Fruit fly (Drosophila melanogaster) whole organism, embryonic: ENCODE measurements around the gene Roc1b.

Source experiments
- Atf6 ChIP-seq: fragments of 200-800 bp; sonication (Bioruptor generic); IDR thresholded peaks from 2 replicates; pipeline ENCODE4 v1.3.6; 2022; ENCODE audit warnings: missing biosample characterization, missing genetic modification characterization
- Bdp1 ChIP-seq: fragments of 200-800 bp; sonication (Bioruptor generic); optimal IDR thresholded peaks from 3 replicates; lab custom pipeline; 2016; ENCODE audit warnings: missing biosample characterization, missing genetic modification characterization
- Bteb2 ChIP-seq: fragments of 200-800 bp; sonication (Bioruptor generic); optimal IDR thresholded peaks from 2 replicates; lab custom pipeline; 2016; ENCODE audit warnings: missing biosample characterization, missing genetic modification characterization
- CG10267 ChIP-seq: fragments of 200-800 bp; sonication (Bioruptor generic); optimal IDR thresholded peaks from 2 replicates; lab custom pipeline; 2018; ENCODE audit warnings: missing biosample characterization, mild to moderate bottlenecking, missing genetic modification characterization, moderate library complexity
- CG11085 ChIP-seq: fragments of 200-800 bp; sonication (Bioruptor generic); IDR thresholded peaks from 2 replicates; pipeline ENCODE4 v1.3.6; 2022; ENCODE audit warnings: missing biosample characterization, missing genetic modification characterization
- CG11695 ChIP-seq: fragments of 200-800 bp; sonication (Bioruptor generic); IDR thresholded peaks from 3 replicates; pipeline ENCODE4 v1.3.6; 2022; ENCODE audit warnings: missing biosample characterization, missing genetic modification characterization
- CG1233 ChIP-seq: fragments of 200-800 bp; sonication (Bioruptor generic); optimal IDR thresholded peaks from 4 replicates; lab custom pipeline; 2018; ENCODE audit warnings: missing biosample characterization, mild to moderate bottlenecking, missing genetic modification characterization
- CG14965 ChIP-seq: fragments of 200-800 bp; sonication (Bioruptor generic); optimal IDR thresholded peaks from 2 replicates; lab custom pipeline; 2016; ENCODE audit warnings: missing biosample characterization, missing genetic modification characterization, borderline replicate concordance
- CG15601 ChIP-seq: fragments of 200-800 bp; sonication (Bioruptor generic); optimal IDR thresholded peaks from 3 replicates; lab custom pipeline; 2019; ENCODE audit warnings: missing biosample characterization, mild to moderate bottlenecking, missing genetic modification characterization, moderate library complexity
- CG16813 ChIP-seq: fragments of 200-800 bp; sonication (Bioruptor generic); IDR thresholded peaks from 3 replicates; pipeline ENCODE4 v1.3.6; 2022; ENCODE audit warnings: missing biosample characterization, missing genetic modification characterization; ENCODE audit not compliant: partially characterized antibody
- CG1792 ChIP-seq: fragments of 200-800 bp; sonication (Bioruptor generic); optimal IDR thresholded peaks from 2 replicates; lab custom pipeline; 2016; ENCODE audit warnings: missing biosample characterization, missing genetic modification characterization
- CG2199 ChIP-seq: fragments of 200-800 bp; sonication (Bioruptor generic); IDR thresholded peaks from 3 replicates; pipeline ENCODE4 v1.3.6; 2022; ENCODE audit warnings: missing biosample characterization, missing genetic modification characterization
- CG2678 ChIP-seq: fragments of 200-800 bp; sonication (Bioruptor generic); optimal IDR thresholded peaks from 3 replicates; lab custom pipeline; 2019; ENCODE audit warnings: missing biosample characterization, mild to moderate bottlenecking, missing genetic modification characterization, moderate library complexity
- CG31365 ChIP-seq: fragments of 200-800 bp; sonication (Bioruptor generic); optimal IDR thresholded peaks from 2 replicates; lab custom pipeline; 2018; ENCODE audit warnings: missing biosample characterization, mild to moderate bottlenecking, missing genetic modification characterization
- CG32532 ChIP-seq: fragments of 200-800 bp; sonication (Bioruptor generic); IDR thresholded peaks from 2 replicates; pipeline ENCODE4 v1.3.6; 2022; ENCODE audit warnings: missing biosample characterization, missing genetic modification characterization
- CG3281 ChIP-seq: fragments of 200-800 bp; sonication (Bioruptor generic); optimal IDR thresholded peaks from 3 replicates; lab custom pipeline; 2017; ENCODE audit warnings: missing biosample characterization, mild to moderate bottlenecking, missing genetic modification characterization
- CG4707 ChIP-seq: fragments of 200-800 bp; sonication (Bioruptor generic); optimal IDR thresholded peaks from 2 replicates; lab custom pipeline; 2018; ENCODE audit warnings: missing biosample characterization, mild to moderate bottlenecking, missing genetic modification characterization, moderate library complexity
- CG7987 ChIP-seq: fragments of 200-800 bp; sonication (Bioruptor generic); optimal IDR thresholded peaks from 2 replicates; lab custom pipeline; 2018; ENCODE audit warnings: missing biosample characterization, mild to moderate bottlenecking, missing genetic modification characterization, moderate library complexity
- CG8359 ChIP-seq: fragments of 200-800 bp; sonication (Bioruptor generic); optimal IDR thresholded peaks from 2 replicates; lab custom pipeline; 2017; ENCODE audit warnings: missing biosample characterization, mild to moderate bottlenecking, missing genetic modification characterization, borderline replicate concordance
- CG9609 ChIP-seq: fragments of 200-800 bp; sonication (Bioruptor generic); optimal IDR thresholded peaks from 3 replicates; lab custom pipeline; 2016; ENCODE audit warnings: missing biosample characterization, missing genetic modification characterization
- CTCF ChIP-seq: fragments of 200-800 bp; sonication (Bioruptor generic); optimal IDR thresholded peaks from 2 replicates; lab custom pipeline; 2017; ENCODE audit warnings: missing biosample characterization, mild to moderate bottlenecking, missing genetic modification characterization, moderate library complexity
- Dip3 ChIP-seq: fragments of 200-800 bp; sonication (Bioruptor generic); optimal IDR thresholded peaks from 3 replicates; lab custom pipeline; 2016; ENCODE audit warnings: missing biosample characterization, missing genetic modification characterization
- ERR ChIP-seq: fragments of 200-800 bp; sonication (Bioruptor generic); optimal IDR thresholded peaks from 2 replicates; lab custom pipeline; 2016; ENCODE audit warnings: missing biosample characterization, missing genetic modification characterization
- H15 ChIP-seq: fragments of 200-800 bp; sonication (Bioruptor generic); IDR thresholded peaks from 3 replicates; pipeline ENCODE4 v1.3.6; 2022; ENCODE audit warnings: missing biosample characterization, missing genetic modification characterization
- Hsf ChIP-seq: fragments of 200-800 bp; sonication (Bioruptor generic); optimal IDR thresholded peaks from 3 replicates; lab custom pipeline; 2016; ENCODE audit warnings: missing biosample characterization, missing genetic modification characterization
- Oaz ChIP-seq: fragments of 200-800 bp; sonication (Bioruptor generic); IDR thresholded peaks from 2 replicates; pipeline ENCODE4 v1.3.6; 2022; ENCODE audit warnings: missing biosample characterization, missing genetic modification characterization
- Scr ChIP-seq: fragments of 200-800 bp; sonication (Bioruptor generic); IDR thresholded peaks from 2 replicates; pipeline ENCODE4 v1.3.6; 2022; ENCODE audit warnings: missing biosample characterization, missing genetic modification characterization; ENCODE audit not compliant: partially characterized antibody
- Taf1 ChIP-seq: fragments of 200-800 bp; sonication (Bioruptor generic); IDR thresholded peaks from 2 replicates; pipeline ENCODE4 v1.3.6; 2022; ENCODE audit warnings: missing biosample characterization, missing genetic modification characterization
- Tbp ChIP-seq: fragments of >200 bp; optimal IDR thresholded peaks from 2 replicates; lab custom pipeline; 2018; ENCODE audit warnings: missing biosample characterization, missing genetic modification characterization
- Trl ChIP-seq, 3 experiments: fragments of >200 bp in 2 of 3; fragments of 200-800 bp in 1 of 3; sonication (Bioruptor generic) in 1 of 3; optimal IDR thresholded peaks; 2 replicates in 1 of 3; 3 replicates in 2 of 3; lab custom pipeline; 2016 to 2017; ENCODE audit warnings: missing biosample characterization in 1 of 3, missing genetic modification characterization in 1 of 3
- ase ChIP-seq: fragments of 200-800 bp; sonication (Bioruptor generic); IDR thresholded peaks from 3 replicates; pipeline ENCODE4 v1.3.6; 2022; ENCODE audit warnings: missing biosample characterization, missing genetic modification characterization
- crc ChIP-seq: fragments of 200-800 bp; sonication (Bioruptor generic); optimal IDR thresholded peaks from 2 replicates; lab custom pipeline; 2016; ENCODE audit warnings: missing biosample characterization, missing genetic modification characterization
- cwo ChIP-seq: fragments of 200-800 bp; sonication (Bioruptor generic); optimal IDR thresholded peaks from 3 replicates; lab custom pipeline; 2017; ENCODE audit warnings: missing biosample characterization, missing genetic modification characterization, mild to moderate bottlenecking, moderate library complexity, missing genetic modification reagents
- dmrt11E ChIP-seq: fragments of 200-800 bp; sonication (Bioruptor generic); optimal IDR thresholded peaks from 3 replicates; lab custom pipeline; 2018; ENCODE audit warnings: missing biosample characterization, mild to moderate bottlenecking, missing genetic modification characterization, moderate library complexity
- ham ChIP-seq: fragments of 200-800 bp; sonication (Bioruptor generic); IDR thresholded peaks from 2 replicates; pipeline ENCODE4 v1.3.6; 2022; ENCODE audit warnings: missing biosample characterization, missing genetic modification characterization
- hbn ChIP-seq: fragments of 200-800 bp; sonication (Bioruptor generic); IDR thresholded peaks from 2 replicates; pipeline ENCODE4 v1.3.6; 2022; ENCODE audit warnings: missing biosample characterization, missing genetic modification characterization; ENCODE audit not compliant: partially characterized antibody
- jumu ChIP-seq: fragments of 200-800 bp; sonication (Bioruptor generic); optimal IDR thresholded peaks from 3 replicates; lab custom pipeline; 2016; ENCODE audit warnings: missing biosample characterization, missing genetic modification characterization
- knrl ChIP-seq: fragments of 200-800 bp; sonication (Bioruptor generic); IDR thresholded peaks from 3 replicates; pipeline ENCODE4 v1.3.6; 2022; ENCODE audit warnings: missing biosample characterization, missing genetic modification characterization; ENCODE audit not compliant: partially characterized antibody
- lmd ChIP-seq: fragments of 200-800 bp; sonication (Bioruptor generic); IDR thresholded peaks from 2 replicates; pipeline ENCODE4 v1.3.6; 2022; ENCODE audit warnings: missing biosample characterization, missing genetic modification characterization
- mld ChIP-seq: fragments of 200-800 bp; sonication (Bioruptor generic); IDR thresholded peaks from 3 replicates; pipeline ENCODE4 v1.3.6; 2022; ENCODE audit warnings: missing biosample characterization, missing genetic modification characterization; ENCODE audit not compliant: partially characterized antibody
- pb ChIP-seq: fragments of 200-800 bp; sonication (Bioruptor generic); optimal IDR thresholded peaks from 3 replicates; lab custom pipeline; 2016; ENCODE audit warnings: missing biosample characterization, missing genetic modification characterization
- pita ChIP-seq: fragments of 200-800 bp; sonication (Bioruptor generic); optimal IDR thresholded peaks from 2 replicates; lab custom pipeline; 2017; ENCODE audit warnings: missing biosample characterization, mild to moderate bottlenecking, missing genetic modification characterization
- rib ChIP-seq: fragments of 200-800 bp; sonication (Bioruptor generic); IDR thresholded peaks from 2 replicates; pipeline ENCODE4 v1.3.6; 2022; ENCODE audit warnings: missing biosample characterization, missing genetic modification characterization
- run ChIP-seq: fragments of 200-800 bp; sonication (Bioruptor generic); optimal IDR thresholded peaks from 3 replicates; lab custom pipeline; 2018; ENCODE audit warnings: missing biosample characterization, mild to moderate bottlenecking, missing genetic modification characterization
- salm ChIP-seq: fragments of 200-800 bp; sonication (Bioruptor generic); optimal IDR thresholded peaks from 2 replicates; lab custom pipeline; 2018; ENCODE audit warnings: missing biosample characterization, mild to moderate bottlenecking, missing genetic modification characterization
- scrt ChIP-seq: fragments of 200-800 bp; sonication (Bioruptor generic); optimal IDR thresholded peaks from 2 replicates; lab custom pipeline; 2018; ENCODE audit warnings: missing biosample characterization, mild to moderate bottlenecking, missing genetic modification characterization, moderate library complexity
- slp2 ChIP-seq: fragments of 200-800 bp; sonication (Bioruptor generic); optimal IDR thresholded peaks from 2 replicates; lab custom pipeline; 2016; ENCODE audit warnings: missing biosample characterization, missing genetic modification characterization
- stc ChIP-seq: fragments of 200-800 bp; sonication (Bioruptor generic); IDR thresholded peaks from 2 replicates; pipeline ENCODE4 v1.3.6; 2022; ENCODE audit warnings: missing biosample characterization, missing genetic modification characterization
- stwl ChIP-seq: fragments of 200-800 bp; sonication (Bioruptor generic); optimal IDR thresholded peaks from 3 replicates; lab custom pipeline; 2018; ENCODE audit warnings: missing biosample characterization, mild to moderate bottlenecking, missing genetic modification characterization, moderate library complexity
- trem ChIP-seq: fragments of 200-800 bp; optimal IDR thresholded peaks from 3 replicates; lab custom pipeline; 2019; ENCODE audit warnings: missing biosample characterization, mild to moderate bottlenecking, missing genetic modification characterization, moderate library complexity
- unc-4 ChIP-seq: fragments of 200-800 bp; sonication (Bioruptor generic); IDR thresholded peaks from 2 replicates; pipeline ENCODE4 v1.3.6; 2022; ENCODE audit warnings: missing biosample characterization, missing genetic modification characterization; ENCODE audit not compliant: partially characterized antibody
- vnd ChIP-seq: fragments of 200-800 bp; sonication (Bioruptor generic); IDR thresholded peaks from 3 replicates; pipeline ENCODE4 v1.3.6; 2022; ENCODE audit warnings: missing biosample characterization, missing genetic modification characterization; ENCODE audit not compliant: partially characterized antibody

Gene Roc1b

dm6 chr3L:378072-378423, 20.3 kb downstream of the Roc1b start (continued):
- TF ChIP-seq CG11085 (GFP tag; lab: Robert Waterston, UW): no peak
- TF ChIP-seq CG31365 (tag; lab: Kevin White, UChicago): no peak
- no peak for TF ChIP-seq CG32532 (GFP tag; lab: Robert Waterston, UW)
- TF ChIP-seq ham (GFP tag; lab: Robert Waterston, UW): no peak
- TF ChIP-seq CG7987: no peak
- TF ChIP-seq Dip3: no peak
- no peak for TF ChIP-seq Bteb2 (GFP tag; lab: Kevin White, UChicago)
- peak; percentile 52; the same call in 1 of the 3 replicates for TF ChIP-seq CG16813
- peak; percentile 31; the same call in 1 of the 2 replicates for TF ChIP-seq unc-4 (GFP tag; lab: Robert Waterston, UW)
- TF ChIP-seq crc (GFP tag; lab: Kevin White, UChicago): no peak
- no peak for TF ChIP-seq CG1233 (GFP tag; lab: Kevin White, UChicago)
- TF ChIP-seq Hsf (GFP tag; lab: Kevin White, UChicago): no peak
- no peak for TF ChIP-seq CG15601 (tag; lab: Kevin White, UChicago)
- peak; percentile 55 for TF ChIP-seq Scr (GFP tag; lab: Robert Waterston, UW)
- no peak for TF ChIP-seq CG4707 (GFP tag; lab: Kevin White, UChicago)
- TF ChIP-seq cwo: no peak
- TF ChIP-seq vnd: peak; percentile 59; the same call in 2 of the 3 replicates
- TF ChIP-seq CG11695: no peak
- no peak for TF ChIP-seq CG1792 (GFP tag; lab: Kevin White, UChicago)
- no peak for TF ChIP-seq lmd
- TF ChIP-seq CG14965 (GFP tag; lab: Kevin White, UChicago): no peak
- no peak for TF ChIP-seq Tbp (GFP tag; lab: Kevin White, UChicago)
- TF ChIP-seq hbn: no peak
- TF ChIP-seq ERR: no peak
- no peak for TF ChIP-seq CG8359 (GFP tag; lab: Kevin White, UChicago)
- no peak for TF ChIP-seq ase (GFP tag; lab: Robert Waterston, UW)
- peak; percentile 6 for TF ChIP-seq CG9609
- TF ChIP-seq trem (tag; lab: Kevin White, UChicago): no peak
- no peak for TF ChIP-seq Oaz (GFP tag; lab: Robert Waterston, UW)
- TF ChIP-seq pita (GFP tag; lab: Kevin White, UChicago): no peak
- no peak for TF ChIP-seq Bdp1 (GFP tag; lab: Kevin White, UChicago)
- TF ChIP-seq knrl (GFP tag; lab: Robert Waterston, UW): peak; percentile 48; the same call in 1 of the 3 replicates
- no peak for TF ChIP-seq salm
- TF ChIP-seq Trl (optimal IDR thresholded peaks at IDR 0.05; lab: Kevin White, UChicago): peak; percentile 50 to 62
- TF ChIP-seq Trl (GFP tag; optimal IDR thresholded peaks at IDR 0.05; lab: Kevin White, UChicago): no peak
- TF ChIP-seq Taf1 (GFP tag; lab: Robert Waterston, UW): no peak
- no peak for TF ChIP-seq stc (GFP tag; lab: Robert Waterston, UW)
- TF ChIP-seq CG3281: no peak
- TF ChIP-seq run (tag; lab: Kevin White, UChicago): no peak
- no peak for TF ChIP-seq scrt (GFP tag; lab: Kevin White, UChicago)
- TF ChIP-seq stwl (tag; lab: Kevin White, UChicago): no peak
- TF ChIP-seq H15 (GFP tag; lab: Robert Waterston, UW): no peak
- no peak for TF ChIP-seq Atf6 (GFP tag; lab: Robert Waterston, UW)
- TF ChIP-seq mld: no peak; the same call in 2 of the 3 replicates
- no peak for TF ChIP-seq dmrt11E
- peak; percentile 32 for TF ChIP-seq pb (GFP tag; lab: Kevin White, UChicago)
- TF ChIP-seq CG10267: no peak
- TF ChIP-seq rib (GFP tag; lab: Robert Waterston, UW): no peak
- TF ChIP-seq slp2 (GFP tag; lab: Kevin White, UChicago): no peak
- TF ChIP-seq CTCF (GFP tag; lab: Kevin White, UChicago): no peak
- no peak for TF ChIP-seq CG2678 (tag; lab: Kevin White, UChicago)
- TF ChIP-seq CG2199 (GFP tag; lab: Robert Waterston, UW): no peak
- TF ChIP-seq jumu (GFP tag; lab: Kevin White, UChicago): no peak
